Worm (Caenorhabditis elegans) whole organism, young adult: ENCODE data around the gene srh-216.

Source experiments
- ama-1 ChIP-seq, 3 experiments: fragments of 150-350 bp in 1 of 3; sonication (generic microtip) in 2 of 3; optimal IDR thresholded peaks; 2 replicates each; lab custom pipeline; 2014 to 2018; ENCODE audit warnings: missing biosample characterization in 2 of 3, missing genetic modification characterization in 2 of 3, missing genetic modification reagents in 2 of 3
- dpl-1 ChIP-seq: fragments of 150-350 bp; optimal IDR thresholded peaks from 2 replicates; lab custom pipeline; 2014; ENCODE audit warnings: missing biosample characterization, missing genetic modification reagents, missing genetic modification characterization
- efl-1 ChIP-seq: fragments of 150-350 bp; optimal IDR thresholded peaks from 2 replicates; lab custom pipeline; 2014; ENCODE audit warnings: missing biosample characterization, missing genetic modification reagents, missing genetic modification characterization
- lin-35 ChIP-seq, 3 experiments: fragments of 150-350 bp in 2 of 3; sonication (generic microtip) in 1 of 3; optimal IDR thresholded peaks; 2 replicates each; lab custom pipeline; 2014 to 2018; ENCODE audit warnings: missing biosample characterization in 3 of 3, missing genetic modification characterization in 3 of 3, missing genetic modification reagents in 3 of 3
- lsy-27 ChIP-seq: sonication (generic microtip); optimal IDR thresholded peaks from 2 replicates; lab custom pipeline; 2017; ENCODE audit warnings: missing genetic modification characterization, mild to moderate bottlenecking, missing compliant biosample characterization, antibody characterized with exemption, missing genotype, borderline replicate concordance; ENCODE audit not compliant: insufficient read depth
- rec-8 ChIP-seq, 2 experiments: sonication (generic microtip); optimal IDR thresholded peaks; 2 replicates each; lab custom pipeline; 2016; ENCODE audit warnings: mild to moderate bottlenecking in 2 of 2, missing genetic modification characterization in 2 of 2, missing genetic modification reagents in 2 of 2, missing genotype in 2 of 2, missing biosample characterization in 1 of 2, missing compliant biosample characterization in 1 of 2, moderate library complexity in 1 of 2
- unc-62 ChIP-seq: fragments of 150-350 bp; optimal IDR thresholded peaks from 2 replicates; lab custom pipeline; 2014; ENCODE audit warnings: missing biosample characterization, missing genetic modification reagents, missing genetic modification characterization

ce11 chrV:16788967-16789366, 38.4 kb downstream of the srh-216 start, which contains the start of gene immt-2:
- no peak for TF ChIP-seq dpl-1
- TF ChIP-seq lin-35 (GFP tag; optimal IDR thresholded peaks at IDR 0.05; lab: Kevin White, UChicago): no peak
- no peak for TF ChIP-seq rec-8 (tag; optimal IDR thresholded peaks at IDR 0.05; lab: Kevin White, UChicago)
- no peak for TF ChIP-seq efl-1 (GFP tag; lab: Kevin White, UChicago)
- TF ChIP-seq unc-62 (GFP tag; lab: Kevin White, UChicago): no peak
- TF ChIP-seq ama-1 (optimal IDR thresholded peaks at IDR 0.05; lab: Kevin White, UChicago): no peak
- no peak for TF ChIP-seq ama-1 (GFP tag; optimal IDR thresholded peaks at IDR 0.05; lab: Kevin White, UChicago)
- no peak for TF ChIP-seq lsy-27 (tag; lab: Kevin White, UChicago)
